Worm (Caenorhabditis elegans): Measurements from ENCODE around the gene T05A8.6.
"Not testable (repeated sequence)": the region's sequence is repeated elsewhere in the genome, so short reads cannot be mapped to it uniquely, and the experiment has no call there.

The T05A8.6 gene

DNA sequence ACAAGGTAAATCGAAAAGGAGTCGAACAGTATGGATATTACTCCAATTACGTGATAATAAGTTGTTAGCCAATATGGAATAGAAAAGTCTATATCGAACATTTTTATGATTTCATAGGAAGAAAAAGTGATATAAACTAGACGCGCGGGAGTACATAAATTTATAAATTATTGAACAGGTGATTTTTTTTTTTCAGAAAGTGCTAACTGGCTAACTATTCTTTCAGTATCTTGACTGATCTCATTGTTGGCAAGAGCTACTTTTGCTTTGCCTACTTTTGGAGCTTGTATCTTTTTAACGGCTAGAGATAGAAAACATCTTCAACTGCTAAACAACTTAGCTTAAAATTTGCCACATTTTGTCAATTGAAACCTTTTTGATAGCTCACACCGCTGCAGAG is 36.8 kb downstream of the T05A8.6 start, which contains the start of gene sri-60:
TSS of gene sri-60 (minus strand) at position 101 of the 400 bp plus-strand sequence.
- no peak for TF ChIP-seq him-1 (tag; optimal IDR thresholded peaks at IDR 0.05)
- TF ChIP-seq dao-5 (tag; optimal IDR thresholded peaks at IDR 0.05), result no peak
- TF ChIP-seq W03F9.2 (tag; optimal IDR thresholded peaks at IDR 0.05), result no peak

ce11 chrII:2700229-2700628 is 39.3 kb downstream of the T05A8.6 start, which contains the start of gene sri-61:
Gene sri-61 (minus strand): TSS chrII:2700329.
- TF ChIP-seq him-1 (tag; optimal IDR thresholded peaks at IDR 0.05) (no peak), dao-5 (tag; optimal IDR thresholded peaks at IDR 0.05) (no peak), W03F9.2 (tag; optimal IDR thresholded peaks at IDR 0.05) (no peak)

- TF ChIP-seq W03F9.2 (tag; optimal IDR thresholded peaks at IDR 0.05) (no peak), him-1 (tag; optimal IDR thresholded peaks at IDR 0.05) (no peak), dao-5 (tag; optimal IDR thresholded peaks at IDR 0.05) (no peak)
Measured at ce11 chrII:2698378-2698777, 41.1 kb downstream of the T05A8.6 start, which contains the start of gene sri-62. Gene sri-62 (minus strand): TSS chrII:2698478.

DNA sequence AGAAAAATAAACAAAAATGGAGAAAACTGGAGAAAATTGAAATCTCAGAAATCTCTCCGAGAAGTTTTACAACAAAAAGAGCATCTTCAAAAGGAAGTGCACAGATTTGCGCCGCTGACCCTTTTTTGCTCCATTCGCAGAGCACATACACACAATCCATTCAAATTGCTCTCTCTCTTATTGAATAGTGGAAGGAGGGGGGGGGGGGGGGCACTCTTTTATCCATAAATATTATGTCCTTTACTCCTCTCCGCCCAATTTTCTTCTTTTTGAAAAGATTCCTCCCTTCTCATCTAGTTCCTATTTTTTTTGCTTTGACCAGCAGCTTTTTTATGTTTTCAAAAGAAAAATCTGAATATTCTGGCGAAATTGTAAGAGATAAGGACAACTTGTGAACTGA is 44.4 kb downstream of the T05A8.6 start:
- no peak for TF ChIP-seq W03F9.2 (tag; optimal IDR thresholded peaks at IDR 0.05)

- TF ChIP-seq W03F9.2 (tag; optimal IDR thresholded peaks at IDR 0.05), result no peak
- TF ChIP-seq him-1 (tag; optimal IDR thresholded peaks at IDR 0.05), result no peak
- TF ChIP-seq dao-5 (tag; optimal IDR thresholded peaks at IDR 0.05), result no peak
Measured at ce11 chrII:2692476-2692875, 47.0 kb downstream of the T05A8.6 start, which contains the start of gene set-11. Gene set-11 (minus strand): TSS chrII:2692576.

- TF ChIP-seq dao-5 (tag; optimal IDR thresholded peaks at IDR 0.05) (no peak), W03F9.2 (tag; optimal IDR thresholded peaks at IDR 0.05) (no peak)
Measured at ce11 chrII:2690080-2690479, 49.4 kb downstream of the T05A8.6 start, which contains the start of gene nspf-3. Gene nspf-3 (minus strand): TSS chrII:2690180.

- TF ChIP-seq W03F9.2, him-1, dao-5 (tag; optimal IDR thresholded peaks at IDR 0.05): not testable (repeated sequence)
Measured at ce11 chrII:2688616-2689015, 50.9 kb downstream of the T05A8.6 start, which contains the start of gene nspf-2. Gene nspf-2 (plus strand): TSS chrII:2688916.
